Fruit fly (Drosophila melanogaster) whole organism, wandering third instar larva: ENCODE data around the gene Usp10.

ENCODE experiments used
- Abd-B ChIP-seq: fragments of >200 bp; optimal IDR thresholded peaks from 2 replicates; lab custom pipeline; 2017; ENCODE audit warnings: missing biosample characterization, missing genetic modification characterization
- CG32264 ChIP-seq: fragments of 200-800 bp; sonication (Bioruptor generic); optimal IDR thresholded peaks from 2 replicates; lab custom pipeline; 2016; ENCODE audit warnings: missing biosample characterization, missing genetic modification characterization
- CG9705 ChIP-seq: fragments of 200-800 bp; sonication (Bioruptor generic); optimal IDR thresholded peaks from 2 replicates; lab custom pipeline; 2018; ENCODE audit warnings: missing biosample characterization, mild to moderate bottlenecking, missing genetic modification characterization
- CrebA ChIP-seq: fragments of 200-800 bp; sonication (Bioruptor generic); optimal IDR thresholded peaks from 2 replicates; lab custom pipeline; 2016; ENCODE audit warnings: missing biosample characterization, mild to moderate bottlenecking, missing genetic modification characterization, borderline replicate concordance
- Dfd ChIP-seq: fragments of >200 bp; optimal IDR thresholded peaks from 2 replicates; lab custom pipeline; 2017; ENCODE audit warnings: missing biosample characterization, missing genetic modification characterization
- Dif ChIP-seq: fragments of 200-275, 200-300 bp; sonication (Bioruptor generic); optimal IDR thresholded peaks from 2 replicates; lab custom pipeline; 2018; ENCODE audit warnings: missing biosample characterization, missing genetic modification characterization; ENCODE audit not compliant: partially characterized antibody
- GATAd ChIP-seq: sonication (Bioruptor generic); optimal IDR thresholded peaks from 2 replicates; lab custom pipeline; 2016; ENCODE audit warnings: missing biosample characterization, missing genetic modification characterization
- HLH106 ChIP-seq: fragments of 200-800 bp; optimal IDR thresholded peaks from 3 replicates; lab custom pipeline; 2019; ENCODE audit warnings: missing biosample characterization, mild to moderate bottlenecking, missing genetic modification characterization, moderate library complexity
- Hnf4 ChIP-seq: fragments of 200-800 bp; sonication (Bioruptor generic); optimal IDR thresholded peaks from 2 replicates; lab custom pipeline; 2016; ENCODE audit warnings: missing biosample characterization, mild to moderate bottlenecking, missing genetic modification characterization
- Hr78 ChIP-seq: fragments of >200 bp; optimal IDR thresholded peaks from 2 replicates; lab custom pipeline; 2017; ENCODE audit warnings: missing biosample characterization, missing genetic modification characterization
- Hr83 ChIP-seq: fragments of 200-300 bp; sonication (Bioruptor generic); optimal IDR thresholded peaks from 2 replicates; lab custom pipeline; 2016; ENCODE audit warnings: missing biosample characterization, mild to moderate bottlenecking, missing genetic modification characterization, moderate library complexity; ENCODE audit not compliant: poor library complexity, severe bottlenecking
- Jra ChIP-seq: sonication (Bioruptor generic); optimal IDR thresholded peaks from 2 replicates; lab custom pipeline; 2016; ENCODE audit warnings: missing biosample characterization, missing genetic modification characterization
- Mio ChIP-seq: sonication (Bioruptor generic); optimal IDR thresholded peaks from 2 replicates; lab custom pipeline; 2016; ENCODE audit warnings: missing biosample characterization, missing genetic modification characterization
- Myc ChIP-seq: fragments of >200 bp; optimal IDR thresholded peaks from 2 replicates; lab custom pipeline; 2017
- N ChIP-seq: fragments of >200 bp; optimal IDR thresholded peaks from 2 replicates; lab custom pipeline; 2018; ENCODE audit warnings: missing biosample characterization, missing external identifiers, missing genetic modification characterization
- OdsH ChIP-seq: fragments of 200-800 bp; sonication (Bioruptor generic); optimal IDR thresholded peaks from 2 replicates; lab custom pipeline; 2016; ENCODE audit warnings: missing biosample characterization, mild to moderate bottlenecking, missing genetic modification characterization
- Rel ChIP-seq, 2 experiments: fragments of 200-800 bp; sonication (Bioruptor generic) in 1 of 2; optimal IDR thresholded peaks; 2 replicates in 1 of 2; 3 replicates in 1 of 2; lab custom pipeline; 2016 to 2019; ENCODE audit warnings: mild to moderate bottlenecking in 2 of 2, missing biosample characterization in 2 of 2, missing genetic modification characterization in 2 of 2, moderate library complexity in 1 of 2
- Sp1 ChIP-seq: fragments of 200-800 bp; sonication (Bioruptor generic); optimal IDR thresholded peaks from 3 replicates; lab custom pipeline; 2019; ENCODE audit warnings: missing biosample characterization, mild to moderate bottlenecking, missing genetic modification characterization, moderate library complexity
- Vsx2 ChIP-seq: fragments of 200-300, 225-300 bp; sonication (Bioruptor generic); optimal IDR thresholded peaks from 2 replicates; lab custom pipeline; 2018; ENCODE audit warnings: missing biosample characterization, missing genetic modification characterization; ENCODE audit not compliant: partially characterized antibody
- br ChIP-seq: fragments of 200-800 bp; sonication (Bioruptor generic); optimal IDR thresholded peaks from 2 replicates; lab custom pipeline; 2016; ENCODE audit warnings: missing biosample characterization, missing genetic modification characterization
- brk ChIP-seq: fragments of 200-800 bp; sonication (Bioruptor generic); optimal IDR thresholded peaks from 2 replicates; lab custom pipeline; 2016; ENCODE audit warnings: missing biosample characterization, mild to moderate bottlenecking, missing genetic modification characterization
- dl ChIP-seq, 2 experiments: fragments of 175-275, 200-275 bp in 1 of 2; fragments of 200-275 bp in 1 of 2; sonication (Bioruptor generic); optimal IDR thresholded peaks; lab custom pipeline; 2018; ENCODE audit warnings: mild to moderate bottlenecking in 2 of 2, missing biosample characterization in 2 of 2, missing genetic modification characterization in 2 of 2, moderate library complexity in 2 of 2; ENCODE audit not compliant: partially characterized antibody in 2 of 2, insufficient read depth in 1 of 2
- dmrt93B ChIP-seq: fragments of 200-800 bp; sonication (Bioruptor generic); optimal IDR thresholded peaks from 2 replicates; lab custom pipeline; 2018; ENCODE audit warnings: missing biosample characterization, mild to moderate bottlenecking, missing genetic modification characterization
- dsf ChIP-seq: sonication (Bioruptor generic); optimal IDR thresholded peaks from 2 replicates; lab custom pipeline; 2016; ENCODE audit warnings: missing biosample characterization, missing genetic modification characterization, borderline replicate concordance
- ey ChIP-seq: fragments of 200-800 bp; sonication (Bioruptor generic); optimal IDR thresholded peaks from 2 replicates; lab custom pipeline; 2016; ENCODE audit warnings: missing biosample characterization, missing genetic modification characterization
- foxo ChIP-seq, 2 experiments: fragments of 200-800 bp; sonication (Bioruptor generic); optimal IDR thresholded peaks; 2 replicates in 1 of 2; 3 replicates in 1 of 2; lab custom pipeline; 2016 to 2017; ENCODE audit warnings: missing biosample characterization in 2 of 2, missing genetic modification characterization in 2 of 2
- fru ChIP-seq: fragments of 200-800 bp; sonication (Bioruptor generic); optimal IDR thresholded peaks from 3 replicates; lab custom pipeline; 2016; ENCODE audit warnings: missing biosample characterization, mild to moderate bottlenecking, missing genetic modification characterization
- h ChIP-seq: fragments of 200-800 bp; sonication (Bioruptor generic); optimal IDR thresholded peaks from 3 replicates; lab custom pipeline; 2016; ENCODE audit warnings: missing biosample characterization, mild to moderate bottlenecking, missing genetic modification characterization
- jim ChIP-seq: fragments of 175-275, 200-325 bp; sonication (Bioruptor generic); optimal IDR thresholded peaks from 2 replicates; lab custom pipeline; 2016; ENCODE audit warnings: missing biosample characterization, mild to moderate bottlenecking, missing genetic modification characterization
- lola ChIP-seq: fragments of >200 bp; optimal IDR thresholded peaks from 2 replicates; lab custom pipeline; 2017; ENCODE audit warnings: missing biosample characterization, missing genetic modification characterization
- pan ChIP-seq: fragments of >200 bp; optimal IDR thresholded peaks from 2 replicates; lab custom pipeline; 2017
- psq ChIP-seq: fragments of 200-800 bp; sonication (Bioruptor generic); optimal IDR thresholded peaks from 3 replicates; lab custom pipeline; 2017; ENCODE audit warnings: missing biosample characterization, mild to moderate bottlenecking, missing genetic modification characterization, moderate library complexity
- rgr ChIP-seq: fragments of 200-800 bp; sonication (Bioruptor generic); optimal IDR thresholded peaks from 3 replicates; lab custom pipeline; 2016; ENCODE audit warnings: missing biosample characterization, mild to moderate bottlenecking, missing genetic modification characterization
- sage ChIP-seq: fragments of 200-800 bp; sonication (Bioruptor generic); optimal IDR thresholded peaks from 2 replicates; lab custom pipeline; 2016; ENCODE audit warnings: missing biosample characterization, mild to moderate bottlenecking, missing genetic modification characterization
- sv ChIP-seq: fragments of 200-800 bp; sonication (Bioruptor generic); optimal IDR thresholded peaks from 3 replicates; lab custom pipeline; 2016; ENCODE audit warnings: missing biosample characterization, missing genetic modification characterization
- tai ChIP-seq: sonication (Bioruptor generic); optimal IDR thresholded peaks from 2 replicates; lab custom pipeline; 2016; ENCODE audit warnings: missing biosample characterization, missing genetic modification characterization
- usp ChIP-seq: fragments of >200 bp; optimal IDR thresholded peaks from 2 replicates; lab custom pipeline; 2017; ENCODE audit warnings: missing biosample characterization, missing genetic modification characterization
- woc ChIP-seq: sonication (Bioruptor generic); optimal IDR thresholded peaks from 2 replicates; lab custom pipeline; 2016; ENCODE audit warnings: missing biosample characterization, mild to moderate bottlenecking, missing genetic modification characterization

The Usp10 gene

dm6 chr3L:843626-844025 is 28.1 kb upstream of the Usp10 start, which contains the start of gene Cep290:
Cep290 (plus strand) TSS chr3L:843926.
- TF ChIP-seq Rel (GFP tag; optimal IDR thresholded peaks at IDR 0.05; lab: Kevin White, UChicago), result no peak
- TF ChIP-seq Rel (tag; optimal IDR thresholded peaks at IDR 0.05; lab: Kevin White, UChicago), result no peak
- no peak for TF ChIP-seq GATAd (GFP tag; lab: Kevin White, UChicago)
- TF ChIP-seq dsf (GFP tag; lab: Kevin White, UChicago), result no peak
- no peak for TF ChIP-seq CG32264 (GFP tag; lab: Kevin White, UChicago)
- no peak for TF ChIP-seq Vsx2 (GFP tag; lab: Kevin White, UChicago)
- no peak for TF ChIP-seq Jra (GFP tag; lab: Kevin White, UChicago)
- TF ChIP-seq Hr83, result no peak
- TF ChIP-seq pan (lab: Kevin White, UChicago), result no peak
- no peak for TF ChIP-seq tai (GFP tag; lab: Kevin White, UChicago)
- no peak for TF ChIP-seq lola (GFP tag; lab: Kevin White, UChicago)
- TF ChIP-seq Abd-B (GFP tag; lab: Kevin White, UChicago), result no peak
- TF ChIP-seq sv (GFP tag; lab: Kevin White, UChicago), result no peak
- TF ChIP-seq psq (GFP tag; lab: Kevin White, UChicago), result no peak
- TF ChIP-seq sage (GFP tag; lab: Kevin White, UChicago), result no peak
- TF ChIP-seq N (GFP tag; lab: Kevin White, UChicago), result no peak
- no peak for TF ChIP-seq Sp1
- no peak for TF ChIP-seq woc (GFP tag; lab: Kevin White, UChicago)

DNA sequence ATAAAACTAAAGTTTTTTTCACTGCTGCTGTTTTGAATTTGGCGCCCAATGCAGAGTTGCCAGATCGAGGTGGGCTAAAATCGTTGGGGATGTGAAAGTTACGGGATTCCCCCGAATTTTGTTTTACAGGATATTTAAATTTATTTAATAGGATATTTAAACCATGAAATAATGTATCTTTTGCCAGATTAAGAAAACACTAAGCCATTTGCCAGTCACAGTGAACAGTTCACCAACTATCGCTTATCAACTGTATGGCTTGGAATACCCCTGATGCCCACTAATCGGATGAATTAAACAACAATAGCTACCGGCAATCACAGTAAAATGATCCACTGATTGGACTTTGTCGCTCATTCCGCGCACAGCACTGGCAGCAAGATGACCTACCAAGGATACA is 20.6 kb upstream of the Usp10 start, which contains the start of gene Dci:
TSS of gene Dci (plus strand) at position 286 of the 400 bp plus-strand sequence.
- TF ChIP-seq rgr (GFP tag; lab: Kevin White, UChicago) (peak; percentile 67), fru (GFP tag; lab: Kevin White, UChicago) (peak; percentile 62), sage (GFP tag; lab: Kevin White, UChicago) (no peak), pan (lab: Kevin White, UChicago) (no peak), Hnf4 (GFP tag; lab: Kevin White, UChicago) (no peak), Hr83 (peak; percentile 67), Dfd (GFP tag; lab: Kevin White, UChicago) (no peak), OdsH (GFP tag; lab: Kevin White, UChicago) (peak; percentile 46), h (GFP tag; lab: Kevin White, UChicago) (peak; percentile 63), Hr78 (GFP tag; lab: Kevin White, UChicago) (no peak), N (GFP tag; lab: Kevin White, UChicago) (no peak), Vsx2 (GFP tag; lab: Kevin White, UChicago) (no peak), br (GFP tag; lab: Kevin White, UChicago) (peak; percentile 47), Dif (GFP tag; lab: Kevin White, UChicago) (no peak), psq (GFP tag; lab: Kevin White, UChicago) (peak; percentile 44), CrebA (GFP tag; lab: Kevin White, UChicago) (no peak), Sp1 (peak; percentile 35), dl (GFP tag; optimal IDR thresholded peaks at IDR 0.05; lab: Kevin White, UChicago; ENCODE audit: insufficient read depth in 1 of 2, partially characterized antibody in 2 of 2) (no peak), woc (GFP tag; lab: Kevin White, UChicago) (no peak), brk (GFP tag; lab: Kevin White, UChicago) (no peak), HLH106 (tag; lab: Kevin White, UChicago) (peak; percentile 60), Mio (no peak), dsf (GFP tag; lab: Kevin White, UChicago) (no peak), CG32264 (GFP tag; lab: Kevin White, UChicago) (no peak), Abd-B (GFP tag; lab: Kevin White, UChicago) (no peak), Rel (GFP tag; optimal IDR thresholded peaks at IDR 0.05; lab: Kevin White, UChicago) (no peak), Rel (tag; optimal IDR thresholded peaks at IDR 0.05; lab: Kevin White, UChicago) (peak; percentile 98), lola (GFP tag; lab: Kevin White, UChicago) (no peak), Myc (lab: Kevin White, UChicago) (no peak), tai (GFP tag; lab: Kevin White, UChicago) (no peak), foxo (GFP tag; optimal IDR thresholded peaks at IDR 0.05; lab: Kevin White, UChicago) (peak in 1 of 2 experiments; percentile 78), CG9705 (GFP tag; lab: Kevin White, UChicago) (peak; percentile 27), usp (GFP tag; lab: Kevin White, UChicago) (no peak), ey (GFP tag; lab: Kevin White, UChicago) (peak; percentile 56), GATAd (GFP tag; lab: Kevin White, UChicago) (peak; percentile 16), dmrt93B (GFP tag; lab: Kevin White, UChicago) (peak; percentile 28), sv (GFP tag; lab: Kevin White, UChicago) (peak; percentile 69), Jra (GFP tag; lab: Kevin White, UChicago) (no peak), jim (GFP tag; lab: Kevin White, UChicago) (no peak)
